Worm (Caenorhabditis elegans): ENCODE data around the gene C26D10.6.
A peak's percentile ranks its signal among the peaks of the same experiment; 100 is the strongest.

Gene C26D10.6

ce11 chrII:8327450-8327849 is 27.1 kb downstream of the C26D10.6 start:
- TF ChIP-seq nhr-28 (tag; optimal IDR thresholded peaks at IDR 0.05) (no peak), unc-62 (GFP tag; optimal IDR thresholded peaks at IDR 0.05 in 1 of 2) (peak in 1 of 2 experiments; percentile 94), unc-62 (tag; optimal IDR thresholded peaks at IDR 0.05) (no peak)

ce11 chrII:8326228-8326960 is 28.1 kb downstream of the C26D10.6 start:
- no peak for TF ChIP-seq lin-15B (tag; optimal IDR thresholded peaks at IDR 0.05)
- TF ChIP-seq mep-1 (tag; optimal IDR thresholded peaks at IDR 0.05), result peak; percentile 14
- no peak for TF ChIP-seq pqm-1 (tag; optimal IDR thresholded peaks at IDR 0.05)
- no peak for TF ChIP-seq attf-4 (tag; optimal IDR thresholded peaks at IDR 0.05)
- TF ChIP-seq mes-2 (tag; optimal IDR thresholded peaks at IDR 0.05; ENCODE audit: poor library complexity, severe bottlenecking), result peak; percentile 20
- peak; percentile 15 for TF ChIP-seq nhr-102 (tag; optimal IDR thresholded peaks at IDR 0.05)
- TF ChIP-seq aha-1 (tag), result peak; percentile 95
- TF ChIP-seq mxl-3 (GFP tag; optimal IDR thresholded peaks at IDR 0.05), result no peak
- TF ChIP-seq duxl-1 (tag; optimal IDR thresholded peaks at IDR 0.05; ENCODE audit: poor library complexity), result peak; percentile 36
- peak; percentile 66 for TF ChIP-seq ama-1 (optimal IDR thresholded peaks at IDR 0.05)
- no peak for TF ChIP-seq Y5F2A.4 (GFP tag; optimal IDR thresholded peaks at IDR 0.05)
- TF ChIP-seq hlh-30 (tag; optimal IDR thresholded peaks at IDR 0.05; ENCODE audit: insufficient read depth), result no peak
- TF ChIP-seq R02D3.7 (tag; optimal IDR thresholded peaks at IDR 0.05), result no peak
- TF ChIP-seq lin-38 (GFP tag; IDR thresholded peaks at IDR 0.05), result peak; percentile 57
- TF ChIP-seq pha-4 (GFP tag; IDR thresholded peaks at IDR 0.05), result no peak
- TF ChIP-seq pha-4 (tag; optimal IDR thresholded peaks at IDR 0.05), result no peak
- TF ChIP-seq arid-1 (GFP tag; conservative IDR thresholded peaks at IDR 0.05), result no peak
- no peak for TF ChIP-seq gei-8 (GFP tag; optimal IDR thresholded peaks at IDR 0.05)
- TF ChIP-seq Y75B8A.6 (GFP tag; IDR thresholded peaks at IDR 0.05), result no peak

ce11 chrII:8325002-8325539 is 29.4 kb downstream of the C26D10.6 start, which contains the start of the genes ran-3 and C26D10.3:
TSS of gene ran-3 (minus strand) at chrII:8325052.
TSS of gene C26D10.3 (plus strand) at chrII:8325386.
- no peak for TF ChIP-seq skn-1 (tag; optimal IDR thresholded peaks at IDR 0.05)
- no peak for TF ChIP-seq ctbp-1 (GFP tag; IDR thresholded peaks at IDR 0.05)
- TF ChIP-seq nhr-237 (tag; optimal IDR thresholded peaks at IDR 0.05), result no peak
- peak in 1 of 2 experiments; percentile 13 for TF ChIP-seq hif-1 (tag; optimal IDR thresholded peaks at IDR 0.05)
- no peak for TF ChIP-seq sdz-12 (GFP tag; optimal IDR thresholded peaks at IDR 0.05)
- TF ChIP-seq unc-39 (tag; optimal IDR thresholded peaks at IDR 0.05), result no peak
- no peak for TF ChIP-seq nhr-10 (tag; optimal IDR thresholded peaks at IDR 0.05)
- no peak for TF ChIP-seq unc-130 (GFP tag; optimal IDR thresholded peaks at IDR 0.05)
- no peak for TF ChIP-seq daf-16 (GFP tag; optimal IDR thresholded peaks at IDR 0.05)
- peak; percentile 62 for TF ChIP-seq daf-16 (tag; optimal IDR thresholded peaks at IDR 0.05)
- TF ChIP-seq T20F7.1 (GFP tag; optimal IDR thresholded peaks at IDR 0.05), result no peak
- no peak for TF ChIP-seq daf-12 (tag; optimal IDR thresholded peaks at IDR 0.05)
- no peak for TF ChIP-seq fos-1 (tag; optimal IDR thresholded peaks at IDR 0.05)
- no peak for TF ChIP-seq lin-29 (GFP tag; IDR thresholded peaks at IDR 0.05)
- TF ChIP-seq fkh-10 (GFP tag; optimal IDR thresholded peaks at IDR 0.05), result no peak
- peak; percentile 91 for TF ChIP-seq mes-2 (tag; optimal IDR thresholded peaks at IDR 0.05; ENCODE audit: poor library complexity, severe bottlenecking)
- TF ChIP-seq lin-13 (GFP tag; optimal IDR thresholded peaks at IDR 0.05), result no peak
- no peak for TF ChIP-seq ceh-82 (tag; optimal IDR thresholded peaks at IDR 0.05)
- peak; percentile 17 for TF ChIP-seq rbr-2 (tag; optimal IDR thresholded peaks at IDR 0.05)
- no peak for TF ChIP-seq nhr-77 (tag; optimal IDR thresholded peaks at IDR 0.05)
- no peak for TF ChIP-seq spr-1 (tag; optimal IDR thresholded peaks at IDR 0.05)
- no peak for TF ChIP-seq gei-8 (GFP tag; optimal IDR thresholded peaks at IDR 0.05)
- TF ChIP-seq aha-1 (tag), result no peak
- TF ChIP-seq jun-1 (tag; optimal IDR thresholded peaks at IDR 0.05), result no peak
- no peak for TF ChIP-seq nhr-28 (tag; optimal IDR thresholded peaks at IDR 0.05)
- no peak for TF ChIP-seq nhr-42 (GFP tag; IDR thresholded peaks at IDR 0.05)
- no peak for TF ChIP-seq arid-1 (GFP tag; conservative IDR thresholded peaks at IDR 0.05)
- no peak for TF ChIP-seq ceh-20 (GFP tag; IDR thresholded peaks at IDR 0.05)
- no peak for TF ChIP-seq nhr-11 (tag; optimal IDR thresholded peaks at IDR 0.05)
- no peak for TF ChIP-seq madf-9 (GFP tag; conservative IDR thresholded peaks at IDR 0.05)
- peak; percentile 69 for TF ChIP-seq dpl-1 (GFP tag; optimal IDR thresholded peaks at IDR 0.05)
- TF ChIP-seq zag-1 (tag; optimal IDR thresholded peaks at IDR 0.05), result no peak
- peak; percentile 42 for TF ChIP-seq mep-1 (tag; optimal IDR thresholded peaks at IDR 0.05)
